Fruit fly (Drosophila melanogaster): Measurements from ENCODE around the gene CG13144.

The CG13144 gene

DNA sequence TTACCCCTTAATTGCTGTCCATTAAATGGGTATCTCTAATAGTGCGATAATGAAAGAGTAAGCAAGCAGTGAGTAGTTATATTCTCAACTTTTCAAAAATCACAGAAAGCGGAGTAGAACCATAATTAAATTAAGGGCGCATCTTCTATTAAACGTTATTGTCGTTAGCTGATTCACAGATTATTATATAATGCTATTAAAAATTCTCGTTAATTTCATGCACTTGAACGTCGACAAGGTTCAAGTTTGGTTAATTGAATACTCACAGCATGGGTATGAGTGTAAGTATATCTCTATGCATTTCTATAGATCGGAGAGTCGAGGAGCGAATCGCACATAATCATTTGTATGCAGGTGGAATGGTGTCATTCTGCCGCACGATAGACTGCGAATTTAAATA is 19.6 kb upstream of the CG13144 start:
- no peak for TF ChIP-seq CG17801 (GFP tag; optimal IDR thresholded peaks at IDR 0.05; ENCODE audit: partially characterized antibody)

DNA sequence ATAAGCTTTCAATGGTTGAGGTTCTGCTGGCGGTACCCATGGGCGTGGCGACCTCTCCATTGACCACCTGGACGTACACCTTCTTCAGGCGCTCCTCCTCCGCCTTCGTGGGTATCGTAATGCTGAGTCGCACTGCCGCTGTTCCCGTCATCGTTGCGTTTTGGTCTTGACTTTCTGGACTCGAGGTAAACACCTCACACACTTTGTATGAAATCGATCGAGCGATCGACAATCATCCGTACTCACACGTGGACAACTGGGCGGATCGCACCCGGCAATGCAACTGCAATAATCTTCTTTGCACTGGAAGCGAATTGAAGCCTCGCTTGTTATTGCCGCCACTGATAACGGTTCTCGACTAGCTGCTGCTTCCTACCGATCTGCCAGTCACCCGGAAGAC is 18.8 kb upstream of the CG13144 start, which contains the start of gene CG7384:
Gene CG7384 (minus strand): TSS at position 366 of the 400 bp plus-strand sequence.
- no peak for TF ChIP-seq CG17801 (GFP tag; optimal IDR thresholded peaks at IDR 0.05; ENCODE audit: partially characterized antibody)

DNA sequence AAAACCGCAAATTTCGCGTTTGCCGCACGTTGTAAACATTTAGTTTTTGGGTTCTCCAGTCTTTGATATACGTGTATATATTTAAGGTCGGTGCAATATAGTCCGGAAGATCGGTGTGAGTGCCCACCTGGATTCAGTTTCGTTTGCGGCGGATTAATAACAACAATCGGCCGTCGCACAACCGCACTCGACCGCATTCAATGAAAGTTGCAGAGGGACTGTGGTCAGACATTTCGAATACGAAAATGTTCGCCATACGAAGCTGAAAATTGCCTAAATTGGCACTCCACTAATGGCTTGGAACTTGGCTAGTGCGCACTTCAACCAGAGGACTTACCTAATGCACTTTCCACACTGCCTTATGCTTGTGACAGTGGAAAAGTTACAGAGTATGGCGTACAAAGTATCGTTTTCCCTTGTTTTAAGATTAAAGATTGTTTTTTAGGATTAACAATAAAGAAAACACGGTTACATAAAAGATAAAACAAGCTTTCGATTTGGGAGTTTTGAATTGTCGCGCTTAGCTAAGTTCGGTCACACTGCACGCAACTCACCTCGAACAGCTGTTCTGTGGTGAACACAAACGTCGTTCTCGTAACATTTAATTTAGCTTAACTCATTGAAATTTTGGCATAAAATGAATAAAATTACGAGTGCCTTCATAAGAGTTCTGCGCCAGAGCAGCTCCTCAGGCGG is 15.5 kb upstream of the CG13144 start, which contains the start of the genes Myo31DF and CG6094:
Gene Myo31DF (minus strand): TSS at position 223 of the 696 bp plus-strand sequence.
Gene CG6094 (plus strand): TSS at position 525 of the 696 bp plus-strand sequence.
- TF ChIP-seq CG17801 (GFP tag; optimal IDR thresholded peaks at IDR 0.05; ENCODE audit: partially characterized antibody), result peak; percentile 33

DNA sequence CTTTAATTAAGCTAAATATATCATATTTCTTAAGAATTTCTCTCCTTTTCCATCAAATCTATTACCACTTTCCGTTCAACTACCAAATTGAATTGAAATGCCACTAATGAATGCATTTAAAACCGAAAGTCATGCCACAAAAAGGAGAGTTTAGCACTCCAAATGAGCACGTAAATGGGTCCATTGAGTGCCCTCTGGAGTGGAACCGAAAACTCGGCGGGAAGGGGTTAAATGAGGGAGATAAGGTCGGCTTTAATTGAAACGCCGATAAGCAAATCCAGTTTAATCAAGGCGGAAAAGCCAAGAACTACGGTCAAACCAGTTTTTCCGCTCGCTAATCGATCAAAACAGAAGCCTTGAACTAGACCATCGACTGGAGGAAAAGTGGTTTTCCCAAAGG is 14.1 kb upstream of the CG13144 start:
- no peak for TF ChIP-seq CG17801 (GFP tag; optimal IDR thresholded peaks at IDR 0.05; ENCODE audit: partially characterized antibody)

DNA sequence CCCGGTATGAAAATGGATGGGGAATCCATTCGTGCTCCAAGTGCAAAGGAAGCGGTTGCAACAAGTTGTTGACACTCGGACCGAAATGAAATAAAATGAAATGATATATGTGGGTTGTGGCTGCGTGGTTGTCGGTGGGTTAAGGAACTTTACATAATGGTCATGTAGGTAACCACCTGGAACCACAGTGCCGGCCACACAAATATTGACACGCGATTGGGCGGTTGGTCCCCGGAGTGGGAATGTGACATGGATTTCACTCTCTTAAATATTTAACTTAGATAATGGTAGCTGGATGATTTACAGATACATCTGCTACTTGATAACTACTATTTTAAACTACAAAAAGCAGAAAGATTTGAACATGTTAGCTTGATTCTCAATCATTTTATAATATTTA is 13.6 kb upstream of the CG13144 start:
- no peak for TF ChIP-seq CG17801 (GFP tag; optimal IDR thresholded peaks at IDR 0.05; ENCODE audit: partially characterized antibody)

DNA sequence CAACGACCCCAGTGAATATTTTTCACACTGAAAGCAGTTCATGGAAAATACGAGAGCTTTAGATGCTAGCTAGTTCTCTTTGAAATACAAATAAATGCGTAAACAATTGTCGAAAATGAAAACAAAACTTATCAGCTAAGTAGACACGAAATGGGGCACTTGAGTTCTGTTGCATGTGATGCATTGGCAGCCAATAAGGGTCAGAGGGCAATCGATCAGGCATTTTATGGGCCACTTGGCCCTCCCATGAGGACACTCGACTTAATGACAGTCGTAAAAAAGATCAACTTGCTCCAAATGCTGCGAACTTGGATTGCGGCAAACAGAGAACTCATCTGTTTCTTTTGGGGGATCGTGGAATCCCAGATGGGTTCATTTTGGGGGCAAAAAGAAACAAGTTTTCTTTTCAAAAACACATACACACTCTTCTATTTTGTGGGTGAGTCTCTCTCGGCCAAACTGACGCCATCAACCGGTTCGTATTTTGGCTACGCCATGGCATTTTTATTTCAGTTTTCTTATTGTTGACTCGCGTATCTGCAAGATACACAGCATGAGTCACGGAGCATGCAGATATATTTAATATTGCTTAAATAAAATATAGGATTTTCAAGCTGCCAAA is 12.2 kb upstream of the CG13144 start:
- no peak for TF ChIP-seq CG17801 (GFP tag; optimal IDR thresholded peaks at IDR 0.05; ENCODE audit: partially characterized antibody)

DNA sequence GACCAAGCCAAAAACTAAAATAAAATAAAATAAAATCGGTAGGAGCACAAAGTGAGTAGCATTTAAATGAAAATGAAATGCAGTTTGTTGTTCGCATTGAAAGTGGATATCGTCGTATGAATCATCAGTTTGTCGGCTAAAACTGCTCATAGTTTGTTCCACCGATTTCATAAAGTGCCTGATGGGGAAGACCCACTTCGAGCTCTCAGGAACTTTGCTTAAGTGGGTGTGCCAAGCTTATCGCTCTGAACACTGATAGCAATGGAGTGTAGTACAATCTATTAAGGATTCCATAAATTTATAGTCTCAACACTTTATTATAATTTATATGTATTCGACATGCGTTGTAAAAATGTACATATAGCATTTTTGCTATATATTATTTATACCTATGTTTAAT is 11.6 kb upstream of the CG13144 start:
- TF ChIP-seq CG17801 (GFP tag; optimal IDR thresholded peaks at IDR 0.05; ENCODE audit: partially characterized antibody), result no peak

DNA sequence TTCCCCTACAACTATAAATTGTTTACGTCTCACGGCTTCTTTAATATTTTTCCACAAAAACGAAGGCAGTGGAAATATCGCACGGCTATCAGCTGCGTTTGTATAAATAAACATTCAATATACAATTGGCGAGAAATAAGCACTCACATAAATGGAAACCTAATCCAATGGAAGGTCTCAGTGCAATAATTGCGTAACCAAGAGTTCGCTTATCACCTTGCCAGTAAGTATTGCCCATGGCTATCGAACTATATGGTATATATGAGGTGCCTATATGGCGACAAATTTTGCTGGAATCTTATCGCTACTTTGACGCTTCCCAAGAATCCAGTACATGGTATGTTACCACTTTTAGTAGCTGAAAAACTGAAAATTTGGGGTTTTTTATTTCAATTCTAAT is 11.0 kb upstream of the CG13144 start:
- TF ChIP-seq CG17801 (GFP tag; optimal IDR thresholded peaks at IDR 0.05; ENCODE audit: partially characterized antibody), result no peak

DNA sequence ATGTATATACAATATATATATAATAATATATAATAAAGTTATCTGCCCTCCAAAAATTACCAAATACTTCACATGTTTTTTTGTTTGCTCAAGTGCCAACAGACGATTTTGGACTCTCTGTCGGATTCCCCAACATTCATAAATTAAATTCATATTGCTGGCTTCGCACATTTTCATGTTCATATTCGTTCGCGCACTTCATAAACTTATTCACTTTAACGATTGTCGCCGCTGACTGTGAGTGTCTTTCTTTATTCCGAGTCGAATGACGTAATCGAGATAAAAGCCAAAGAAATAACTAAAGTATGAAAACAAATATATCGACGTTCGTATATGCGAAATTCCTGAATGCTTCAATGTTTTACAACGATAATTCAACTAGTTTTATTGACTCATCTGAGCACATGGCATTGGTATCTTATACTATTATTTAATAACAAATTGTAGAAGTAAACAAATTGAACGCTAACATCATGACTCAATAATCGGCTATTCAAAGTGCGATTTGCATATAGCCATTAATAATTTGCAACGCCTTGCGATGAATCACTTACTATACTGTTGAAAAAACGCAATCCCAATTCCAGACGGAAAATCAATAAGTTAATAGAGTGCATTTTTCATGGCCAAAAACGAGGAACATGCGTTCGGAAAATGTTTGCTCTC is 9.2 kb upstream of the CG13144 start:
- no peak for TF ChIP-seq CG17801 (GFP tag; optimal IDR thresholded peaks at IDR 0.05; ENCODE audit: partially characterized antibody)

DNA sequence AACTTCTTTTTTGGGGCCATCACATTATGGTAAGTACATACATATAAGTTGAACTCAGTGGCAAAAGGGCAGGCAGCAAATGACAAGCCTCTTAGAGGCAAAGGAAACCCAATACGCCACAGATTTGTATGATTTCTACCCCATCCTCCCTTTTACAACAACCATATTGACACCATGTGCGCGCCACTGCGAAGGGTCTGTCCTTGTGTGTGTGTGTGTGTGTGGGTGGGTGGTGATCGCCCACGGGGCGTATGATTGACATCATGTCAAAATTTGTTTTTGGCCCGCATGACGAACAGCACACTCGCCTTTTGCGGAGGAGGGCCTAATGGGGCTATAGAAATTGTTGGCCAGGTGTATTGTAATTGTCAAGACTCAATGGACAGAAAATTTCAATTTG is 8.4 kb upstream of the CG13144 start:
- no peak for TF ChIP-seq CG17801 (GFP tag; optimal IDR thresholded peaks at IDR 0.05; ENCODE audit: partially characterized antibody)

DNA sequence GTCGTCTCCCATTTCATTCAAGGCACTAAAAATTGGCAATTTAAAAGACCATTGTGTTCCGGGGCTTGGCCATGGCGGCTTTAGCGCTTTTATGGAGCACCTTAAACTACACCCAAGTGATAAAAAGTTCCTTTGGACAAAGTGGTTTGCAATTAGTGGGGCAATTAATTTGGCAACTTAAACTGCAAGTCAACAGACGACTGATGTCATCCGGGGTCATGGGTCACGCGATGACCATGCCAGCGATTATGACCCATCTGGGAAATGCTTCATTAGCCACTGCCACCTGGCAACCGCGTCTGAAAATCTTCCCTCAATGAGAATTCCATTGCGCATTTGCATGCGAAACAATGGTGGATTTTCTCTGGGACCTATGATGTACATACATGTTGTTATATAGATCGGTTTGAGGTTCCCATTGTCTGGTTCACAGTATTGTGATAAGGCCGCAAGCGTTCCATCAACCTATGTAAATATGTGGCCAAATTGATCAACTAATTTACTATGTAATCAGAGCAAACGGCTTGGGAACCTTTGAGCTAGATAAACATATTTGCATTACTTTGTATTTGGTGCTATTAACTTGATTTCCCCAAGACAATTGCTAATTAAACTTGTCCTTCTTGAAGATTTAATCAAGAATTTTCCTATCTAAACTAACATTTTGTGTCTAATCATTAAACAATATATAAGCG is 6.0 kb upstream of the CG13144 start:
- TF ChIP-seq CG17801 (GFP tag; optimal IDR thresholded peaks at IDR 0.05; ENCODE audit: partially characterized antibody), result no peak

DNA sequence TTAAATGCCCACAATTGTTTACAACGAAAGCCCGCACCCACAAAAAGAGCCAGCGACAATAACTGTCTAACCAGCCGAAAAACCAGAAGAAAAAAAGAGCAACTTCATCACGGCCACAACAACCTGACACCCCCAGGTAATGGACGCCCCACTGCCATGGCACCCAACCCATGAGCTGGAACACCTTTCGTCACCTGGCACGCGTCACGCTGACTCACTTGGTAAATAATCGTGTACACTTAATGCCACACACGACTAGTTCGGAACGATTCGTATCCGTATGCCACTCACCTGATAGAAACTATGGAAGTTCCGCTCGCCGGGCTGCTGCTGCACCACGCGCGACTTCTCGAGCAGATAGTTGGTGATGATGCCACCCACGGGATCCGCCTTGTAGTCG is 5.1 kb upstream of the CG13144 start:
- no peak for TF ChIP-seq CG17801 (GFP tag; optimal IDR thresholded peaks at IDR 0.05; ENCODE audit: partially characterized antibody)

DNA sequence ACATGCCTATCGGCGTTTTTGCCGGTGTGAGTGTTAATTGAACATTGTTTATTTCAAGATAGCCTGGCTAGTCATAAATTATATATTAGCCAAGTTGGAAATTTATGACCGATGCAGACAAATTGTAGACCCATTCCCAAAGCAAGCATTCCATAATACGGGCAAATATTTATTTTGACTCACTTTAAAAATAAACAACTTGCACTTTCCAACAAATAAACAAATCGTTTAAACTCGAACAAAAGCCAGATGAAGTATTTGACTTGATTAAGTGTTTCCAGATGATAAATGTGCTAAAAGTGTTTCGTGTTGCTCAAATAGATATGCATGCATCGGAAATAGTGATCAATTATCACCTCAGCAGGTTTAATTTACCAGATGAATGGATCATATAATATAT is 4.2 kb upstream of the CG13144 start:
- no peak for TF ChIP-seq CG17801 (GFP tag; optimal IDR thresholded peaks at IDR 0.05; ENCODE audit: partially characterized antibody)

DNA sequence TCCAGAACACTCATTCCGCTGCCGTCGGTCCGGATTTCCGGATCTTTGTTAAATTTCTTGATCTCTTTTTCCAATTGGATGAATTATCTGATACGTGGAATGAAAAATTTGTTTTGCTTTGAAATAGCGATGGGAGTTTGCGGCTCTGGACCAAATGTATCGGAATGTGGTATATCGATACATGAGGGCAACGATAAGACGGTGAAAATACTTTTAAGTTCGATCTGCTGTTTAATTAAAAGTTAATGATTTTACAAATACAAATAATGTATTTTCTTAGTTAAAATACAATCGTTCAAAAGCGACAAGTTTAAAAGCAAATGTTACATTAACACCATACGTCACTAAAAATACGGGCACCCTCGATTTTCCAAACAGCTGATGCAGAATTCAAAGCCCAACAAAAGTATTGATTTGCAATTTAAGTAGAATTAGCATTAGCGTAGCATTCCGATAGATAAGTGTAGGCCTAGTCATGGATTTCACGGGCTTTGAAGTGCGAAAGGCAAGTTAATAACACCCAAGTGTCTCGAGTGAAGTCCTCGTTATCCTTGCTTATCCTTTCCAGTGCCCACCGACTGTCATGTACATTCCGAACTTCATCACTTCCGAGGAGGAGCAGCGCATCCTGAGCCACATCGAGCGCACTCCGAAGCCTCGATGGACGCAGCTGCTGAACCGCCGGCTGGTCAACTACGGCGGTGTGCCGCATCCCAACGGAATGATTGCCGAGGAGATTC is 2.6 kb downstream of the CG13144 start, which contains the start of the genes Cog4 and CG6144:
Gene Cog4 (minus strand): TSS at position 139 of the 740 bp plus-strand sequence.
Gene CG6144 (plus strand): TSS at position 211 of the 740 bp plus-strand sequence.
- peak; percentile 32 for TF ChIP-seq CG17801 (GFP tag; optimal IDR thresholded peaks at IDR 0.05; ENCODE audit: partially characterized antibody)

Measured in ovary, adult (tissue).